Worm (Caenorhabditis elegans) whole organism, L1 larva: ENCODE results near the gene acs-7.

ENCODE experiments used
- ceh-88 ChIP-seq: fragments of 200-800 bp; sonication (Bioruptor generic); IDR thresholded peaks from 2 replicates; pipeline ENCODE4 v1.3.6; 2022; ENCODE audit warnings: missing genetic modification characterization, missing compliant biosample characterization
- dsc-1 ChIP-seq: sonication (generic microtip); optimal IDR thresholded peaks from 2 replicates; lab custom pipeline; 2016; ENCODE audit warnings: mild to moderate bottlenecking, missing genetic modification characterization, missing compliant biosample characterization
- egl-27 ChIP-seq, 2 experiments: fragments of 150-350 bp in 1 of 2; sonication (generic microtip); optimal IDR thresholded peaks; 3 replicates each; lab custom pipeline; 2017 to 2018; ENCODE audit warnings: missing biosample characterization in 2 of 2, missing genetic modification characterization in 2 of 2, missing genetic modification reagents in 2 of 2
- fos-1 ChIP-seq: fragments of 150-350 bp; optimal IDR thresholded peaks from 2 replicates; lab custom pipeline; 2014; ENCODE audit warnings: missing biosample characterization, missing genetic modification characterization
- lin-15B ChIP-seq: fragments of 150-350 bp; sonication (generic microtip); optimal IDR thresholded peaks from 3 replicates; lab custom pipeline; 2014; ENCODE audit warnings: missing biosample characterization, missing genetic modification characterization
- mdl-1 ChIP-seq, 2 experiments: fragments of 150-350 bp; optimal IDR thresholded peaks; 2 replicates each; lab custom pipeline; 2014 to 2017; ENCODE audit warnings: missing biosample characterization in 2 of 2, missing genetic modification characterization in 2 of 2, inconsistent platforms in 1 of 2
- nhr-28 ChIP-seq: fragments of 150-350 bp; optimal IDR thresholded peaks from 2 replicates; lab custom pipeline; 2014; ENCODE audit warnings: missing biosample characterization, missing genetic modification characterization

ce11 chrII:9281595-9281994 is 10.2 kb upstream of the acs-7 start:
- no peak for TF ChIP-seq dsc-1 (tag; lab: Kevin White, UChicago)
- TF ChIP-seq lin-15B, result no peak
- no peak for TF ChIP-seq nhr-28
- TF ChIP-seq egl-27 (tag; optimal IDR thresholded peaks at IDR 0.05; lab: Kevin White, UChicago), result no peak
- TF ChIP-seq mdl-1 (tag; optimal IDR thresholded peaks at IDR 0.05; lab: Kevin White, UChicago), result no peak
- no peak for TF ChIP-seq ceh-88 (GFP tag; lab: Robert Waterston, UW)
- no peak for TF ChIP-seq fos-1 (tag; lab: Kevin White, UChicago)
